Worm (Caenorhabditis elegans) whole organism, L4 larva: ENCODE data around the gene F57C12.6.

ENCODE experiments used
- D1046.2 ChIP-seq: fragments of 200-800 bp; sonication (Bioruptor generic); IDR thresholded peaks from 2 replicates; pipeline ENCODE4 v1.3.6; 2022; ENCODE audit warnings: missing genetic modification characterization, missing compliant biosample characterization
- F10B5.3 ChIP-seq: sonication (generic microtip); optimal IDR thresholded peaks from 2 replicates; lab custom pipeline; 2016; ENCODE audit warnings: mild to moderate bottlenecking, missing genetic modification characterization, missing compliant biosample characterization
- F37D6.2 ChIP-seq: sonication (generic microtip); optimal IDR thresholded peaks from 2 replicates; lab custom pipeline; 2016; ENCODE audit warnings: mild to moderate bottlenecking, missing genetic modification characterization, missing compliant biosample characterization
- R02D3.7 ChIP-seq: fragments of 150-350 bp; sonication (generic microtip); optimal IDR thresholded peaks from 3 replicates; lab custom pipeline; 2014; ENCODE audit warnings: missing biosample characterization, missing genetic modification characterization
- T26A8.4 ChIP-seq: fragments of 200-800 bp; sonication (Bioruptor generic); IDR thresholded peaks from 2 replicates; pipeline ENCODE4 v1.3.6; 2022; ENCODE audit warnings: missing genetic modification characterization, missing compliant biosample characterization
- Y105C5A.15 ChIP-seq: fragments of 200-800 bp; sonication (Bioruptor generic); IDR thresholded peaks from 2 replicates; pipeline ENCODE4 v1.3.6; 2022; ENCODE audit warnings: missing genetic modification characterization, missing compliant biosample characterization
- ZK337.2 ChIP-seq: fragments of 200-800 bp; sonication (Bioruptor generic); IDR thresholded peaks from 2 replicates; pipeline ENCODE4 v1.3.6; 2022; ENCODE audit warnings: missing genetic modification reagents, missing genetic modification characterization, missing compliant biosample characterization
- ZK546.5 ChIP-seq, 2 experiments: sonication (generic microtip); optimal IDR thresholded peaks; 2 replicates each; lab custom pipeline; 2017; ENCODE audit warnings: missing biosample characterization in 2 of 2, missing genetic modification characterization in 2 of 2
- aly-2 ChIP-seq: sonication (generic microtip); optimal IDR thresholded peaks from 2 replicates; lab custom pipeline; 2018; ENCODE audit warnings: missing biosample characterization, missing genetic modification characterization
- arid-1 ChIP-seq: fragments of 200-800 bp; sonication (Bioruptor generic); conservative IDR thresholded peaks from 2 replicates; pipeline ENCODE4 v1.3.6; 2022; ENCODE audit warnings: missing genetic modification reagents, missing genetic modification characterization, missing compliant biosample characterization
- ceh-32 ChIP-seq: sonication (generic microtip); optimal IDR thresholded peaks from 2 replicates; lab custom pipeline; 2016; ENCODE audit warnings: mild to moderate bottlenecking, missing genetic modification characterization, missing compliant biosample characterization; ENCODE audit not compliant: poor library complexity
- ceh-44 ChIP-seq: fragments of 200-800 bp; sonication (Bioruptor generic); IDR thresholded peaks from 2 replicates; pipeline ENCODE4 v1.3.6; 2022; ENCODE audit warnings: missing genetic modification reagents, missing genetic modification characterization, missing compliant biosample characterization
- ceh-62 ChIP-seq: sonication (generic microtip); optimal IDR thresholded peaks from 2 replicates; lab custom pipeline; 2017; ENCODE audit warnings: missing biosample characterization, missing genetic modification characterization
- dpl-1 ChIP-seq: fragments of 150-350 bp; optimal IDR thresholded peaks from 2 replicates; lab custom pipeline; 2014; ENCODE audit warnings: missing biosample characterization, missing genetic modification reagents, missing genetic modification characterization
- duxl-1 ChIP-seq: sonication (generic microtip); optimal IDR thresholded peaks from 2 replicates; lab custom pipeline; 2016; ENCODE audit warnings: mild to moderate bottlenecking, missing genetic modification characterization, moderate library complexity, missing compliant biosample characterization; ENCODE audit not compliant: poor library complexity
- egl-27 ChIP-seq: sonication (generic microtip); optimal IDR thresholded peaks from 3 replicates; lab custom pipeline; 2017; ENCODE audit warnings: missing biosample characterization, missing genetic modification reagents, missing genetic modification characterization
- fkh-10 ChIP-seq: fragments of 150-350 bp; optimal IDR thresholded peaks from 2 replicates; lab custom pipeline; 2014; ENCODE audit warnings: missing biosample characterization, missing genetic modification reagents, missing genetic modification characterization
- fos-1 ChIP-seq: fragments of 150-350 bp; optimal IDR thresholded peaks from 2 replicates; lab custom pipeline; 2014; ENCODE audit warnings: missing biosample characterization, missing genetic modification characterization
- hlh-30 ChIP-seq: sonication (generic microtip); optimal IDR thresholded peaks from 2 replicates; lab custom pipeline; 2017; ENCODE audit warnings: antibody characterized with exemption, mild to moderate bottlenecking, missing genetic modification characterization, missing compliant biosample characterization; ENCODE audit not compliant: insufficient read depth
- jun-1 ChIP-seq: fragments of 150-350 bp; optimal IDR thresholded peaks from 2 replicates; lab custom pipeline; 2014; ENCODE audit warnings: missing biosample characterization, missing genetic modification reagents, missing genetic modification characterization
- lin-1 ChIP-seq: fragments of 200-800 bp; sonication (Bioruptor generic); IDR thresholded peaks from 2 replicates; pipeline ENCODE4 v1.3.6; 2022; ENCODE audit warnings: missing genetic modification reagents, missing genetic modification characterization, missing compliant biosample characterization
- lin-15B ChIP-seq: fragments of 150-350 bp; sonication (generic microtip); optimal IDR thresholded peaks from 3 replicates; lab custom pipeline; 2014; ENCODE audit warnings: missing biosample characterization, missing genetic modification characterization
- lin-29 ChIP-seq: fragments of 200-800 bp; sonication (Bioruptor generic); IDR thresholded peaks from 2 replicates; pipeline ENCODE4 v1.3.6; 2022; ENCODE audit warnings: missing genetic modification reagents, missing genetic modification characterization, missing compliant biosample characterization
- lin-38 ChIP-seq: fragments of 200-800 bp; sonication (Bioruptor generic); IDR thresholded peaks from 2 replicates; pipeline ENCODE4 v1.3.6; 2022; ENCODE audit warnings: missing genetic modification reagents, missing genetic modification characterization, missing compliant biosample characterization
- lin-39 ChIP-seq: fragments of 150-350 bp; optimal IDR thresholded peaks from 2 replicates; lab custom pipeline; 2014; ENCODE audit warnings: missing biosample characterization, missing genetic modification reagents, missing genetic modification characterization
- lir-3 ChIP-seq: sonication (generic microtip); optimal IDR thresholded peaks from 2 replicates; lab custom pipeline; 2016; ENCODE audit warnings: mild to moderate bottlenecking, missing genetic modification characterization, missing compliant biosample characterization
- mxl-2 ChIP-seq: fragments of 200-800 bp; sonication (Bioruptor generic); conservative IDR thresholded peaks from 2 replicates; pipeline ENCODE4 v1.3.6; 2022; ENCODE audit warnings: missing genetic modification reagents, missing genetic modification characterization, missing compliant biosample characterization
- mxl-3 ChIP-seq: fragments of 200-800 bp; sonication (Bioruptor generic); optimal IDR thresholded peaks from 2 replicates; lab custom pipeline; 2018; ENCODE audit warnings: mild to moderate bottlenecking, missing genetic modification characterization, missing compliant biosample characterization
- nhr-102 ChIP-seq: sonication (generic microtip); optimal IDR thresholded peaks from 2 replicates; lab custom pipeline; 2016; ENCODE audit warnings: mild to moderate bottlenecking, missing genetic modification characterization, moderate library complexity, missing compliant biosample characterization
- nhr-237 ChIP-seq: sonication (generic microtip); optimal IDR thresholded peaks from 2 replicates; lab custom pipeline; 2017; ENCODE audit warnings: missing biosample characterization, missing genetic modification characterization
- nhr-25 ChIP-seq: sonication (generic microtip); optimal IDR thresholded peaks from 2 replicates; lab custom pipeline; 2017; ENCODE audit warnings: missing genetic modification characterization, mild to moderate bottlenecking, missing compliant biosample characterization, antibody characterized with exemption, moderate library complexity, borderline replicate concordance; ENCODE audit not compliant: insufficient read depth
- nhr-28 ChIP-seq: fragments of 150-350 bp; optimal IDR thresholded peaks from 2 replicates; lab custom pipeline; 2014; ENCODE audit warnings: missing biosample characterization, missing genetic modification characterization
- nhr-41 ChIP-seq: fragments of 200-800 bp; sonication (Bioruptor generic); IDR thresholded peaks from 2 replicates; pipeline ENCODE4 v1.3.6; 2022; ENCODE audit warnings: missing genetic modification reagents, missing genetic modification characterization, missing compliant biosample characterization
- nhr-42 ChIP-seq: fragments of 200-800 bp; sonication (Bioruptor generic); IDR thresholded peaks from 2 replicates; pipeline ENCODE4 v1.3.6; 2022; ENCODE audit warnings: missing genetic modification characterization, missing compliant biosample characterization
- nhr-48 ChIP-seq: sonication (generic microtip); optimal IDR thresholded peaks from 2 replicates; lab custom pipeline; 2016; ENCODE audit warnings: mild to moderate bottlenecking, missing genetic modification characterization, missing compliant biosample characterization
- nhr-6 ChIP-seq: fragments of 150-350 bp; optimal IDR thresholded peaks from 2 replicates; lab custom pipeline; 2014; ENCODE audit warnings: missing biosample characterization, missing genetic modification characterization
- php-3 ChIP-seq: fragments of 200-800 bp; sonication (Bioruptor generic); IDR thresholded peaks from 2 replicates; pipeline ENCODE4 v1.3.6; 2022; ENCODE audit warnings: missing genetic modification reagents, missing genetic modification characterization, missing compliant biosample characterization
- pqm-1 ChIP-seq: sonication (generic microtip); optimal IDR thresholded peaks from 2 replicates; lab custom pipeline; 2017; ENCODE audit warnings: missing biosample characterization, missing genetic modification characterization
- saeg-2 ChIP-seq: fragments of 200-800 bp; sonication (Bioruptor generic); IDR thresholded peaks from 2 replicates; pipeline ENCODE4 v1.3.6; 2022; ENCODE audit warnings: missing genetic modification reagents, missing genetic modification characterization, missing compliant biosample characterization
- sdz-12 ChIP-seq: fragments of 200-800 bp; sonication (Bioruptor generic); optimal IDR thresholded peaks from 2 replicates; lab custom pipeline; 2018; ENCODE audit warnings: mild to moderate bottlenecking, missing genetic modification characterization, missing compliant biosample characterization
- skn-1 ChIP-seq: fragments of 150-350 bp; optimal IDR thresholded peaks from 2 replicates; lab custom pipeline; 2014; ENCODE audit warnings: missing biosample characterization, missing genetic modification characterization
- spr-3 ChIP-seq: fragments of 200-800 bp; sonication (Bioruptor generic); optimal IDR thresholded peaks from 2 replicates; lab custom pipeline; 2018; ENCODE audit warnings: mild to moderate bottlenecking, missing genetic modification characterization, missing compliant biosample characterization
- tra-1 ChIP-seq: fragments of 200-800 bp; sonication (Bioruptor generic); IDR thresholded peaks from 2 replicates; pipeline ENCODE4 v1.3.6; 2022; ENCODE audit warnings: missing genetic modification reagents, missing genetic modification characterization, missing compliant biosample characterization
- unc-130 ChIP-seq: sonication (generic microtip); optimal IDR thresholded peaks from 2 replicates; lab custom pipeline; 2016; ENCODE audit warnings: missing genetic modification reagents, missing genetic modification characterization, missing compliant biosample characterization
- vab-7 ChIP-seq: fragments of 200-800 bp; sonication (Bioruptor generic); IDR thresholded peaks from 2 replicates; pipeline ENCODE4 v1.3.6; 2022; ENCODE audit warnings: missing genetic modification reagents, missing genetic modification characterization, missing compliant biosample characterization
- zfp-2 ChIP-seq: sonication (generic microtip); optimal IDR thresholded peaks from 2 replicates; lab custom pipeline; 2016; ENCODE audit warnings: mild to moderate bottlenecking, missing genetic modification characterization, missing compliant biosample characterization
- zip-11 ChIP-seq: fragments of 200-800 bp; sonication (Bioruptor generic); IDR thresholded peaks from 2 replicates; pipeline ENCODE4 v1.3.6; 2022; ENCODE audit warnings: missing genetic modification characterization, missing compliant biosample characterization
- ztf-11 ChIP-seq: fragments of 150-350 bp; optimal IDR thresholded peaks from 2 replicates; lab custom pipeline; 2014; ENCODE audit warnings: missing biosample characterization, missing genetic modification characterization

Gene F57C12.6

ce11 chrX:553875-554274, at the start of gene F57C12.6:
Gene F57C12.6 (minus strand): TSS chrX:553975.
- no peak for TF ChIP-seq duxl-1
- no peak for TF ChIP-seq nhr-41 (GFP tag; lab: Robert Waterston, UW)
- no peak for TF ChIP-seq php-3
- no peak for TF ChIP-seq nhr-48 (tag; lab: Kevin White, UChicago)
- TF ChIP-seq lin-29 (GFP tag; lab: Robert Waterston, UW) = no peak
- no peak for TF ChIP-seq jun-1 (tag; lab: Kevin White, UChicago)
- TF ChIP-seq F10B5.3 (tag; lab: Kevin White, UChicago) = no peak
- no peak for TF ChIP-seq vab-7 (GFP tag; lab: Robert Waterston, UW)
- no peak for TF ChIP-seq ceh-62 (tag; lab: Kevin White, UChicago)
- no peak for TF ChIP-seq nhr-28 (tag; lab: Kevin White, UChicago)

- TF ChIP-seq dpl-1 (GFP tag; lab: Kevin White, UChicago) (no peak), nhr-237 (no peak), ZK337.2 (GFP tag; lab: Robert Waterston, UW) (no peak), pqm-1 (tag; lab: Kevin White, UChicago) (no peak), nhr-42 (GFP tag; lab: Robert Waterston, UW) (no peak), sdz-12 (GFP tag; lab: Kevin White, UChicago) (no peak), ztf-11 (no peak), nhr-6 (no peak), lir-3 (no peak), D1046.2 (GFP tag; lab: Robert Waterston, UW) (no peak), R02D3.7 (tag; lab: Kevin White, UChicago) (no peak)
Measured at ce11 chrX:601860-602259, 48.1 kb upstream of the F57C12.6 start, which contains the start of gene F13C5.1. Gene F13C5.1 (plus strand): TSS chrX:602160.

- TF ChIP-seq F10B5.3 (tag; lab: Kevin White, UChicago) = no peak
- no peak for TF ChIP-seq arid-1 (GFP tag; lab: Robert Waterston, UW)
- 0 out of 2 replicates have a peak, but pooled peaks have one; percentile 4 for TF ChIP-seq ceh-44
- TF ChIP-seq zip-11 (GFP tag; lab: Robert Waterston, UW) = no peak
- no peak for TF ChIP-seq aly-2
- no peak for TF ChIP-seq nhr-237
- no peak for TF ChIP-seq mxl-2
- TF ChIP-seq T26A8.4 = no peak
- no peak for TF ChIP-seq egl-27 (tag; lab: Kevin White, UChicago)
- TF ChIP-seq lin-39 (tag; lab: Kevin White, UChicago) = no peak
- no peak for TF ChIP-seq lin-15B (tag; lab: Kevin White, UChicago)
- TF ChIP-seq F37D6.2 (tag; lab: Kevin White, UChicago) = peak; percentile 36
- TF ChIP-seq mxl-3 (GFP tag; lab: Kevin White, UChicago) = no peak
- TF ChIP-seq nhr-28 (tag; lab: Kevin White, UChicago) = no peak
- TF ChIP-seq nhr-6 = no peak
- TF ChIP-seq lin-1 (GFP tag; lab: Robert Waterston, UW) = no peak
- no peak for TF ChIP-seq skn-1
- TF ChIP-seq nhr-25 (tag; lab: Kevin White, UChicago) = no peak
- no peak for TF ChIP-seq spr-3 (GFP tag; lab: Kevin White, UChicago)
- no peak for TF ChIP-seq nhr-48 (tag; lab: Kevin White, UChicago)
- no peak for TF ChIP-seq tra-1 (GFP tag; lab: Robert Waterston, UW)
- no peak for TF ChIP-seq ZK546.5 (tag; optimal IDR thresholded peaks at IDR 0.05; lab: Kevin White, UChicago)
- no peak for TF ChIP-seq saeg-2 (GFP tag; lab: Robert Waterston, UW)
- TF ChIP-seq lir-3 = no peak
- no peak for TF ChIP-seq dpl-1 (GFP tag; lab: Kevin White, UChicago)
- TF ChIP-seq zfp-2 (tag; lab: Kevin White, UChicago) = no peak
- no peak for TF ChIP-seq unc-130 (GFP tag; lab: Kevin White, UChicago)
- TF ChIP-seq lin-38 = no peak
- peak; percentile 17; the same call in 1 of the 2 replicates for TF ChIP-seq vab-7 (GFP tag; lab: Robert Waterston, UW)
- TF ChIP-seq Y105C5A.15 = no peak
- no peak for TF ChIP-seq ceh-32
- TF ChIP-seq fos-1 (tag; lab: Kevin White, UChicago) = no peak
- peak; percentile 79 for TF ChIP-seq hlh-30 (tag; lab: Kevin White, UChicago)
- TF ChIP-seq nhr-102 (tag; lab: Kevin White, UChicago) = no peak
- peak; percentile 84 for TF ChIP-seq fkh-10 (GFP tag; lab: Kevin White, UChicago)
Measured at ce11 chrX:601340-601757, 47.6 kb upstream of the F57C12.6 start.
